Fruit fly (Drosophila melanogaster) ovary, adult (tissue): Measurements from ENCODE around the gene CstF64.

Experiments
- CG17801 ChIP-seq: fragments of 200-800 bp; optimal IDR thresholded peaks from 2 replicates; lab custom pipeline; 2019; ENCODE audit warnings: missing biosample characterization, mild to moderate bottlenecking, missing genetic modification characterization, moderate library complexity; ENCODE audit not compliant: partially characterized antibody

Gene CstF64

DNA sequence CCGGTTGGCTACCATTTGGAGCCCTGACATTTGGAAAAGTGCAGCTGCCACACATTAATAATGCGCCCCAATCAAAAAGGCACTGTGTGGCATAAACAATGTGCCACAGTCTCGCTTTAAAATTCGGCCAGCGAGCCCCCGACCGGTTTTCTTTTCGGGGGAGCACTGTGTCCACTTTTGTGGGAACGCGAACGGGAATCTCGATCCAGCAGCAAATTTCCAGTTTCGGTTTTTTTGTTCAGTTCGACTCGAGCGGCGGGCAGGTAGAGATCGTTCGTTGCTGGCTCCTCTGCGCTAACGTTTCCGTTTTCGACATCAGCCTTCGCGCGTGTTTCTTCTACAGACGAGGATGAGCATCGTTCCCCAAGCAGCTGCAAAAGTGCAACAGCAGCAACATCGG, 9.7 kb downstream of the CstF64 start, which contains the start of gene CG7702:
Gene CG7702 (plus strand): TSS at position 239 of the 400 bp plus-strand sequence.
- no peak for TF ChIP-seq CG17801 (GFP tag; lab: Kevin White, UChicago)

DNA sequence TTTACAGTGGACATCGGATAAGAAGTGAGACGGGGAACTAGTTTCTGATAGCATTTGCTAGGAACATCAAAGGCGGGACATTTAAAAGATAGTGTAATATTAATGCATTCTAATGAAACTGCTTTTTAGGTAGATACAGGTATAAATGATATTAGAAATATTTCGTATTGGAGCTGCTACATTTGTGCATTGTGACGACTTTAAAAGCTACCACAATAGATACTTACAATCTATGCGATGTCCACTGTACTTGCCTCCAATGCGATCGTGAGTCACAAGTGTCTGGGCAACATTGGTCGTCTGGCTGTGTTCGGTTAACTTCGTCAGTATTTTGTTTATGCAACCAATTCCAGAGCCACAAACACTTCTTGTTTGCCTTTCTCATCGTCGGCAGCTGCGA, 10.4 kb downstream of the CstF64 start:
- TF ChIP-seq CG17801 (GFP tag; lab: Kevin White, UChicago) = no peak

DNA sequence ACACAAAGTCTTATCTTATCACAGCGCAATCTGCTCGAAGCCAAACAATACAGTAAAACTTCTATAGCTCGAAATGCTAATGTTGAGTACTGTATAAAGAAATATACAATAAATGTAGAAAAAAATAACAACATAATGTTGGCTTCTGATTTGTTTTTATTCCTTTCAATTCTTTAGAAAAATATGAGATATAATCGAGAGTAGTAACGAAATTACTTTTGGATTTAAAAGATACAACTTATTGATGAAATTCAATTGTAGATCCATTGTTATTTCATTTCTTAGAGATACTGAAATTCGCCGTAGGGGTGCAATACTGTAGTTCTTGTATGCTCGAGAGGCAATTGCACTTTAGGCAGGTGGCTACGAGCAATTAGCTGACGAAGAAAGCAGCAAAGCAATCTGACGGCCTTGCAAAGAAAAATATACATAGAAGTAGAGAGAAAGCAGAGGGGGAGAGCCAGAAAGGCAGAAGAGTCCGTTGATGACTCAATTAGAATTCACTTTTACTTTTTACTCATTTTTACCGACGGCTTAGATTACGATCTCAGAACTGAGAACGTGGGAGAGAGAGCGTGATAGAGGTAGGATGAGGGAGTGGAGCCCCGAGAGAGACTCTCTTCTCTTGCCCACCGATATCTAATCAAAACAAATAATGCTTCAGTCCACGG, 11.2 kb downstream of the CstF64 start:
- TF ChIP-seq CG17801 (GFP tag; lab: Kevin White, UChicago) = peak; percentile 72

DNA sequence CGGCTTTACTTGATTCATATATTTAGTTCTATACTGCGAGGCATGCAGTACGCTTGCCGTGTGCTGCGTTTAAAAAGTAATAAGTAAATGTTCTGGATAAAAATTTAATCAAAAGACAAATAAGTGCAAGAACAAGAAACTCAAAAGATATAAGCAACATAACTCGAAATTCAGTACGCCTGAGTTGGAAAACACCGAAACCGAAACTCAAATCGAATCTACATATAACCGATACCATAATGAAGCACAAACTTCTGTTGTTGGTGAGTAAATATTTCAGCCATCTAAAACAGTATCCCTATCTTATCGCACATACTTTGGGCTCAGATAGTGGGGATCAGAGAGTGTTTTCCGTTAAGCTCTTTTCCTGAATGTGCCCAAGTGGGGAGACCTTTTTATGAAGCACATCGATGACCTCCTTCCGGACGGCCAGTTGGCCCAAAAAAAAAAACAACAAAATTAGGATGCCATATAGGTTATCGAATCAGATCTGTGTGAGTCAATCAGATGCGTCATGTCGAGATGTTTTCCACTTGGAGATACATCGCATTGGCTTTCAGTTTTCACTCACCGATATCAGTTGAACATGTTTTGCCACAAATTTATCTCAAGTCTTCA, 11.8 kb downstream of the CstF64 start, which contains the start of gene CG31230:
Gene CG31230 (plus strand): TSS at position 568 of the 618 bp plus-strand sequence.
- TF ChIP-seq CG17801 (GFP tag; lab: Kevin White, UChicago) = no peak

DNA sequence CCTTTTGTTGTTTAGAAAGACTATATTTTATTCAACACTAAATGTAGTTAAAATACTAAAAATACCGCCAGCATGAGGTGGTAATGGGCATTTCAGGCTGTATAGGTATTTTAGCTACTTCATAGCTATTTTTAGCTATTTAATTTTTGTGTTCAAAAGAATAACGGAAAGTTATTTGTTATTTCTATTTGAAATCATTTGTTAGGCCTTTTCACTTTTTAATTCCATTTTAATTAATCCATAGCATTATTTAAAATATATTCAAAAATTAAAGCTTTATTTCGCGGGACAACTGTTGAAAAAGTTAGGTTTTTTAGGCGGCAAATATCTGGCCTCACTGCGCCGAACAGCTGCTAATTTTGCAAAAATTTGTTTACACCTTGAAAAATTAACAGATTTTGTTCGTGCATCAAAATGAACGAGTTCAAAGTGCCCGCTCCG, 18.1 kb downstream of the CstF64 start, which contains the start of the genes dind and CG7706:
Gene dind (minus strand): TSS at position 40 of the 441 bp plus-strand sequence.
Gene CG7706 (plus strand): TSS at position 319 of the 441 bp plus-strand sequence.
- TF ChIP-seq CG17801 (GFP tag; lab: Kevin White, UChicago) = no peak

- no peak for TF ChIP-seq CG17801 (GFP tag; lab: Kevin White, UChicago)
Measured at dm6 chr3R:18680332-18680731, 20.9 kb downstream of the CstF64 start, which contains the start of the genes CG46318 and ChT. Gene CG46318, plus strand, starts transcription at chr3R:18680604. Gene ChT, plus strand, starts transcription at chr3R:18680604.

DNA sequence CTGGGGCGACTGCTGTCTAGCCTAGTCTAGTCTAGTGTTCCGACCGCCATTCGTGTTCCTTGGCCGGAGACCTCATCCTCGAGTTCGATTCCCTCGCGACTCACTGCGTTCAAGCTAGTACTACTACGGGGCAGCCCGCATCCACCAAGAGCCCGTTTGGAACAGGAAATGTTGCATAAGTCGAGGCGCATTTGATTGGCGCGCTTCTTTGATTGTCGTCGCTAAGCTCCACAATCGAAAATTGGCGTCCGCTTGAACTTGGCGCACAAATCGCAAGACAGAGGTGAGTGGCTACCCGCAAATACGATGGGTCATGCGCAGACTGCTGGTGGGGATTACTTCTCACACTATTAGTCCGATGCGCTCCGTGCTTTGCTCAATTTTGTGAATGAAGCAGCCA, 21.6 kb downstream of the CstF64 start:
- TF ChIP-seq CG17801 (GFP tag; lab: Kevin White, UChicago) = no peak

dm6 chr3R:18692619-18693018, 33.2 kb downstream of the CstF64 start, which contains the start of gene Muc91C:
Gene Muc91C, minus strand, starts transcription at chr3R:18692719.
- TF ChIP-seq CG17801 (GFP tag; lab: Kevin White, UChicago) = no peak

dm6 chr3R:18693611-18694010, 34.2 kb downstream of the CstF64 start, which contains the start of gene CG14300:
Gene CG14300, minus strand, starts transcription at chr3R:18693711.
- TF ChIP-seq CG17801 (GFP tag; lab: Kevin White, UChicago) = no peak

- no peak for TF ChIP-seq CG17801 (GFP tag; lab: Kevin White, UChicago)
Measured at dm6 chr3R:18694952-18695351, 35.5 kb downstream of the CstF64 start, which contains the start of gene CG34282. Gene CG34282, plus strand, starts transcription at chr3R:18695252.

DNA sequence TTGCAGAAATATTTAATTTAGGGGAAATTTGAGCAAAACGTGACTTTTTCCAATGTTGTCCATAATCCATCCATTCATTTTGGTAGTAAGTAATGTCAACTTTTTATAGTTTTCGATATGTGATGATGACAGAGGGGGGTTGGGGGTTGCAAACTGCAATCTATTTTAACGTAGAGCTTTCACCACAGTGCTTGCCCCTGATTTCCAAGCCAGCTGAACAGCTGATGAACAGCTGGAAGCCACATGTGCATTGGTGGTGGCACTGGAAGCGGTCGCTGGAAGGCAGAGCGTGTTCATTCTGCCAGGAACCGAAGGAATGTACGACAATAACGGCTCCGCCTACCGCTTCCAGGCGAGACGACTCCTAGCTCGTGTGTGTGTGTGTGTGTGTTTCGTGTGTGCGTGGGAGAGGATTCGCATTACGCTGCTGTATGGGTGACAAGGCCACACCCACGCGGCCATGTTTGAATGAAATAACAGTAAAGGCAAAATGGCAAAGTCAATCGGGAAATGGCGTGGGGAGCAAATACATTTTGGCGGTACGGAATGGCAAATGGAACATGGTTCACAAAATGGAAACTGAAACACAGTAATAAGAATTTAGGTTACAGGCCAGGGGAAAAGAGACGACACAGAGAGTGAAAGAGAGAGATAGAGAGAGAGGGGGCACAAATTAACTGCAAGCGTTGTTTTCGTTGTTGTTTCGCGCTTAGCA, 39.6 kb downstream of the CstF64 start:
- TF ChIP-seq CG17801 (GFP tag; lab: Kevin White, UChicago) = no peak

DNA sequence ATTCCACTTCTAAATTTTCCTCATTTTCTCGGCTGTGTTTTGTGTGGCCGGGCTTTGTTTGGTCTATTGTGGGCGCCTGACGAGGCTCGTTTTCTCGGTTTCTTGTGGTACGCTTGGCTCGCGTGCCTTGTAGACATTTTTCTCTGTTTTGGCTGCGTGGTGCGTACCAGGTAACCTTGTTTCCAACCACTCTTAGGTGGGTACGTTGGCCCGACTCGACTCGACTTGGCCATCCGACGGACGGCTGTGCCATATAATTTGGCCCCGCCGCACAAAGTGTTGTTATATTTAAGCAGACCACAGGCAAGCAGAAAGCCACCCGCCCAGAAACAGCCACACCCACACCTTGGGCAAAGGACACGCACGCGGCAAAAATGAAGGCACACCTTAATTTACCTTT, 44.1 kb downstream of the CstF64 start:
- TF ChIP-seq CG17801 (GFP tag; lab: Kevin White, UChicago) = no peak

DNA sequence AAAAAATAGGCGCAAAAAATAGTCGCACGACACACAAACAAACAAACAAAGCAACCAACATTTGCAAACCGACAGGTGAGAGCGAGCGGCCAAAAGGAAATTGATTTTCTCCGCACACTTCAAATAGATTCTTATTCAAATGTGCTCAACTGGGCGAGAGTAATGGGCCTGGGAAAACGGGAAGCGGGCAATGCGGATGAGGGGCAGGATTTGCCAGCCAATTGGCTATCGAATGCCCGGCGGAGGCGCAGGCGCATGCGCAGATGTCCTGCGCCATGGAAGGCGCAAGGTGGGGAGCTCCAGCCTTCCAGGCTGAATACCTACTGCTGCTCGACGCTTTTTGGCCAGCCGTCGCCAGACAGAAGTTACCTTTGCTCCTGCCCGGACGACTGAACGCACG, 45.7 kb downstream of the CstF64 start, which contains the start of the genes ChAT and VAChT:
Gene ChAT (plus strand): TSS at position 352 of the 400 bp plus-strand sequence.
Gene VAChT (plus strand): TSS at position 352 of the 400 bp plus-strand sequence.
- no peak for TF ChIP-seq CG17801 (GFP tag; lab: Kevin White, UChicago)

DNA sequence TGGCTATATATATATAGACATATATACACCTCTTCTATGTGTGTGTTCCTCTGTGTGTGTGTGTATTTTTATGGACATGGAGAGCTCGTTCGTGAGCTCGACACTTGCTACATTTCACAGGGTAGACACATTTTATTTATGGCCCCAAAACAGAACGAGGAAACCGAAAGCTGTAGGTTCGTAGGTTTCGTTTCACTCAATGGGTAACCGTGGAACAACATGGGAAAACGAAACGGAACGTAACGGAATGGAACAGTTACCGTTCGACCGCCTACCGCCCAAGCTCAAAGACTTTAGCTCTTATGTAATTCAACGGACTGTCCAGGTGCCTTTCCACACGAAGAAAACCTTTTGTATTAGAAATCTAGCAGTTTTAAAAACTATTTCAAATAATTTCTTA, 46.9 kb downstream of the CstF64 start:
- no peak for TF ChIP-seq CG17801 (GFP tag; lab: Kevin White, UChicago)

dm6 chr3R:18707492-18707891, 48.1 kb downstream of the CstF64 start:
- TF ChIP-seq CG17801 (GFP tag; lab: Kevin White, UChicago) = no peak
